Worm (Caenorhabditis elegans): ENCODE measurements around the gene catp-3.
A peak's percentile ranks its signal among the peaks of the same experiment; 100 is the strongest.

catp-3 gene

DNA sequence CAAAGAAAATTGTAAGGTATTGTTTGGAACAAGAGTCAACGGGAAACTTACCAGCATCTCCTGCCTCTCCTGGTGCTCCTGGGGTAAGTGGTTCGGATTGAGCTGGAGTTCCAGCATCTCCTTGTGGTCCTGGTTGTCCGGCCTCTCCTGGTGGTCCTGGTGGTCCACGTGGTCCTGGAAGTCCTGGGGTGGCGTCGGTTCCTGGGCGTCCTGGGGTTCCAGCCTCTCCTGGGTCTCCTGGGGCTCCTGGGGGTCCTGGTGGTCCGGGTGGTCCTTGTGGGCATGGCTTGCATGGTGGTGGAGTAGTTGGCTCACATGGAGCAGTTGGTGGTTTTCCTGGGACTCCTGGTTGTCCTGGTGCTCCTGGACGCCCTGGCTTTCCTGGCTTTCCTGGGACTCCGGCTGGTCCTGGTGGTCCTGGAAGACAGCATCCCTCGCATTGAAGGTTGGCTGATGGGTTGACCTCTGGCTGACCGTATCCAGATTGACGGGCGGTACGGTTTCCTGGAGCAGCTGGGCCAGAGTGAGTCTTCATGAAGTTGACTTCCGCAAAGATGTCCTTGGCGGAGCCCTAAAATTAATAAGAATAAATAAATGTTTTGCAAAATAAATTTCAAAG is 25.6 kb upstream of the catp-3 start:
- TF ChIP-seq zag-1 (tag; optimal IDR thresholded peaks at IDR 0.05) (no peak), lin-13 (GFP tag; optimal IDR thresholded peaks at IDR 0.05) (no peak), crh-2 (tag; optimal IDR thresholded peaks at IDR 0.05) (no peak)

- TF ChIP-seq nhr-10 (tag; optimal IDR thresholded peaks at IDR 0.05) = no peak
These were observed 25.0 kb upstream of the catp-3 start, which contains the start of gene col-43 for ce11 chrV:8050811-8051210. Gene col-43 (minus strand): TSS chrV:8050911.

- TF ChIP-seq ztf-11 (tag; optimal IDR thresholded peaks at IDR 0.05) (no peak), mdl-1 (tag; optimal IDR thresholded peaks at IDR 0.05) (no peak), sma-3 (GFP tag; optimal IDR thresholded peaks at IDR 0.05) (no peak), mab-5 (tag; optimal IDR thresholded peaks at IDR 0.05) (no peak), nhr-237 (tag; optimal IDR thresholded peaks at IDR 0.05) (no peak), skn-1 (tag; optimal IDR thresholded peaks at IDR 0.05) (no peak), aly-2 (tag; optimal IDR thresholded peaks at IDR 0.05) (no peak), sma-9 (GFP tag; optimal IDR thresholded peaks at IDR 0.05) (no peak), sma-9 (tag; optimal IDR thresholded peaks at IDR 0.05) (no peak), zag-1 (tag; optimal IDR thresholded peaks at IDR 0.05) (no peak), egl-27 (tag; optimal IDR thresholded peaks at IDR 0.05) (no peak), elt-3 (tag; optimal IDR thresholded peaks at IDR 0.05) (no peak), snpc-4 (tag; optimal IDR thresholded peaks at IDR 0.05) (no peak), ztf-4 (tag; optimal IDR thresholded peaks at IDR 0.05) (no peak), alr-1 (tag; optimal IDR thresholded peaks at IDR 0.05) (no peak), lsy-2 (tag; optimal IDR thresholded peaks at IDR 0.05) (no peak), R02D3.7 (tag; optimal IDR thresholded peaks at IDR 0.05) (no peak), unc-62 (GFP tag; optimal IDR thresholded peaks at IDR 0.05) (no peak)
These were observed 24.0 kb upstream of the catp-3 start, which contains the start of gene sth-1 for ce11 chrV:8051851-8052250. Gene sth-1 (plus strand): TSS chrV:8052151.

DNA sequence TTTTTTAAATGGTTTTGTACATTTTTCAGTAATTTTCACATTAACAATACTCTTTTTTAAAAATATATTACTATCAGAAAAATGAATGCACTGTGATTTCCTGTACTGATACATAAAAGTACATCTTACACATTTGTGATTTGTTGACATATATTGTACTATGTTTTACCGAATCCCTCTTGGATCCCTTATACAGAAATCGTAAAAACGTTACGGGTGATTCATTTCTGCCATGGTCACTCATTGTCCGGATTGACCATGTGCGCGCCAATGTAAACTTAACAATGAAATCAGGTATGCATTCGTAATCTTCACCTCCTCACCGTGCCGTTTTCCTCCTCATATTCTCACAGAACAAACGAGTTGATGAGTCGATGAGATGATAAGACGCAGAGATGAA is 21.7 kb upstream of the catp-3 start, which contains the start of gene ZC513.2:
Gene ZC513.2, plus strand, starts transcription at position 301 of the 400 bp plus-strand sequence.
- TF ChIP-seq fos-1 (tag; optimal IDR thresholded peaks at IDR 0.05) (no peak), alr-1 (tag; optimal IDR thresholded peaks at IDR 0.05) (no peak), mdl-1 (tag; optimal IDR thresholded peaks at IDR 0.05) (no peak), sem-4 (tag; optimal IDR thresholded peaks at IDR 0.05) (no peak), skn-1 (tag; optimal IDR thresholded peaks at IDR 0.05) (no peak), nhr-77 (tag; optimal IDR thresholded peaks at IDR 0.05) (no peak), nhr-12 (tag; optimal IDR thresholded peaks at IDR 0.05) (no peak), elt-3 (tag; optimal IDR thresholded peaks at IDR 0.05) (no peak), lsy-2 (tag; optimal IDR thresholded peaks at IDR 0.05) (no peak), ama-1 (optimal IDR thresholded peaks at IDR 0.05) (no peak), egl-27 (tag; optimal IDR thresholded peaks at IDR 0.05) (no peak), ztf-1 (GFP tag; conservative IDR thresholded peaks at IDR 0.05) (no peak)

DNA sequence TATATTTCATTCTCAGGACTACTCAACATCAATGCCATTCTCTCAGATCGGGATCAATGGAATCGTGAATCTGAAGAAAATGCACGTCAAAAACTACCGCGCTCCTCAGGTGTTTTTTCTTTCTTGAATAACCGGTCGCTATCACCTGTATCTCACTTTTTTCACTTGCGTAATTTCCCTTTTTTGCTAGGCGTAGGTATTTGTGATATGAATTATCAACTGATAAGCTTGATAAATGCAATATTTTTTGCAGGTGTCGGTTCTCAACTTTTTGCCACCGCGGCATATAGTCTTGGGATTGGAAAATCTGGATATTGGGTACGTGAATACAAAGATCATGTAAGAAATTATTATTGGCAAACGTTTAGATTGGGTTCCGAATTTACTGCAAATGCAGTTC is 20.6 kb upstream of the catp-3 start:
- TF ChIP-seq blmp-1 (tag; optimal IDR thresholded peaks at IDR 0.05; ENCODE audit: insufficient read depth) = peak; percentile 14
- TF ChIP-seq egl-27 (tag; optimal IDR thresholded peaks at IDR 0.05) = no peak
- no peak for TF ChIP-seq lin-39 (tag; optimal IDR thresholded peaks at IDR 0.05)
- TF ChIP-seq Y55F3AM.14 (GFP tag; optimal IDR thresholded peaks at IDR 0.05) = no peak
- TF ChIP-seq alr-1 (tag; optimal IDR thresholded peaks at IDR 0.05) = no peak
- TF ChIP-seq F13H6.1 (tag; optimal IDR thresholded peaks at IDR 0.05) = no peak
- TF ChIP-seq peb-1 (tag; optimal IDR thresholded peaks at IDR 0.05) = no peak
- no peak for TF ChIP-seq nhr-77 (tag; optimal IDR thresholded peaks at IDR 0.05)

ce11 chrV:8058359-8058758 is 17.5 kb upstream of the catp-3 start, which contains the start of gene str-138:
Gene str-138 (plus strand): TSS chrV:8058659.
- no peak for TF ChIP-seq blmp-1 (tag; optimal IDR thresholded peaks at IDR 0.05; ENCODE audit: insufficient read depth)
- no peak for TF ChIP-seq mab-5 (tag; optimal IDR thresholded peaks at IDR 0.05)
- TF ChIP-seq nhr-12 (tag; optimal IDR thresholded peaks at IDR 0.05) = no peak

All from whole organism, L2 larva.